Worm (Caenorhabditis elegans): ENCODE measurements around the gene F56F11.1.

ce11 chrIII:2899705-2900104 lies 8.2 kb downstream of the F56F11.1 start:
- TF ChIP-seq sea-1 (GFP tag; conservative IDR thresholded peaks at IDR 0.05) (no peak), ceh-36 (tag; optimal IDR thresholded peaks at IDR 0.05) (no peak), ama-1 (optimal IDR thresholded peaks at IDR 0.05) (no peak), hmbx-1 (tag; optimal IDR thresholded peaks at IDR 0.05) (no peak), tbx-37 (GFP tag; conservative IDR thresholded peaks at IDR 0.05) (no peak), tra-4 (tag; optimal IDR thresholded peaks at IDR 0.05) (no peak), scrt-1 (GFP tag; IDR thresholded peaks at IDR 0.05) (no peak), flt-1 (GFP tag; IDR thresholded peaks at IDR 0.05) (no peak), ets-7 (tag; optimal IDR thresholded peaks at IDR 0.05) (no peak), aly-1 (tag; optimal IDR thresholded peaks at IDR 0.05) (no peak), F13C5.2 (tag; optimal IDR thresholded peaks at IDR 0.05) (no peak), pes-1 (GFP tag; IDR thresholded peaks at IDR 0.05) (no peak), hnd-1 (tag; optimal IDR thresholded peaks at IDR 0.05) (no peak), B0310.2 (tag; optimal IDR thresholded peaks at IDR 0.05) (no peak)

Data from whole organism, early embryonic.